Worm (Caenorhabditis elegans): ENCODE measurements around the gene grl-3.

ce11 chrV:11428728-11429127, 17.4 kb downstream of the grl-3 start:
- no peak for TF ChIP-seq fkh-2 (tag; optimal IDR thresholded peaks at IDR 0.05)
- TF ChIP-seq nhr-23 (tag; optimal IDR thresholded peaks at IDR 0.05): no peak
- TF ChIP-seq mdl-1 (tag; optimal IDR thresholded peaks at IDR 0.05): no peak
- no peak for TF ChIP-seq ZK546.5 (tag; optimal IDR thresholded peaks at IDR 0.05)
- TF ChIP-seq skn-1 (tag; optimal IDR thresholded peaks at IDR 0.05): no peak
- no peak for TF ChIP-seq nhr-76 (tag; optimal IDR thresholded peaks at IDR 0.05)
- TF ChIP-seq zag-1 (tag; optimal IDR thresholded peaks at IDR 0.05): no peak
- no peak for TF ChIP-seq unc-39 (tag; optimal IDR thresholded peaks at IDR 0.05)
- no peak for TF ChIP-seq ceh-82 (tag; optimal IDR thresholded peaks at IDR 0.05)
- no peak for TF ChIP-seq lin-39 (tag; optimal IDR thresholded peaks at IDR 0.05)

Data from whole organism, L3 larva.